Worm (Caenorhabditis elegans): ENCODE results near the gene C09G1.4.
A peak's percentile ranks its signal among the peaks of the same experiment; 100 is the strongest.

Gene C09G1.4

ce11 chrX:15988577-15988976 is 17.9 kb downstream of the C09G1.4 start:
- TF ChIP-seq ceh-16 (tag; optimal IDR thresholded peaks at IDR 0.05) (no peak), nhr-23 (tag; optimal IDR thresholded peaks at IDR 0.05) (no peak), egl-5 (tag; optimal IDR thresholded peaks at IDR 0.05) (no peak), unc-39 (tag; optimal IDR thresholded peaks at IDR 0.05) (no peak)

DNA sequence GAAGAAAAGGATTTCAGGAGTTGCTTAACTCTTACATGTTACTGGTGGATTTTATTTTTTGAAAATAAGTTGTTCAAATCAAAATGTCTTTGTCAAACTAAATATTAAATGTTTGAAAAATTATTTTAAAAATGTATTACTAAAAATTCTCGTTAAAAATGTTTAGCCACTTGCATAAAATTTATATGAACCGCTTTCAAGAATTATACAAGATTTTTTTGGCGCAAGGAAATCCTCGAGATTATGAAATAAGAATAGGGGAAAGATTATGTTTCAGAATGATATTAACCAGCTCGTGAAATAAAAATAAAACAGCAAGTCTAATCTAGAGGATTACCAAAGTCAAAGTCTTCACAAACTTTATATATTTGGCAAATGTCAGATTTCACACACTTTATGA is 23.1 kb downstream of the C09G1.4 start:
- TF ChIP-seq tbx-2 (tag; optimal IDR thresholded peaks at IDR 0.05) (peak; percentile 64), egl-5 (tag; optimal IDR thresholded peaks at IDR 0.05) (no peak), elt-1 (tag; optimal IDR thresholded peaks at IDR 0.05) (no peak), sea-2 (GFP tag; optimal IDR thresholded peaks at IDR 0.05) (no peak), hmg-11 (tag; optimal IDR thresholded peaks at IDR 0.05) (peak; percentile 10), nhr-23 (tag; optimal IDR thresholded peaks at IDR 0.05) (peak; percentile 49), nhr-67 (tag; optimal IDR thresholded peaks at IDR 0.05) (no peak), ztf-11 (tag; optimal IDR thresholded peaks at IDR 0.05) (no peak), snpc-4 (tag; optimal IDR thresholded peaks at IDR 0.05) (no peak), mdl-1 (tag; optimal IDR thresholded peaks at IDR 0.05) (no peak), ama-1 (optimal IDR thresholded peaks at IDR 0.05) (no peak), nhr-28 (tag; optimal IDR thresholded peaks at IDR 0.05) (no peak), nfya-1 (tag; optimal IDR thresholded peaks at IDR 0.05; ENCODE audit: insufficient read depth) (no peak), lin-39 (tag; optimal IDR thresholded peaks at IDR 0.05) (no peak), nhr-43 (tag; optimal IDR thresholded peaks at IDR 0.05; ENCODE audit: poor library complexity, severe bottlenecking) (peak; percentile 76), pha-4 (tag; optimal IDR thresholded peaks at IDR 0.05) (peak; percentile 63), ceh-16 (tag; optimal IDR thresholded peaks at IDR 0.05) (no peak), skn-1 (tag; optimal IDR thresholded peaks at IDR 0.05) (peak; percentile 27), nhr-11 (tag; optimal IDR thresholded peaks at IDR 0.05) (no peak), ceh-82 (tag; optimal IDR thresholded peaks at IDR 0.05) (no peak), egl-27 (tag; optimal IDR thresholded peaks at IDR 0.05) (no peak), nhr-76 (tag; optimal IDR thresholded peaks at IDR 0.05) (no peak), nhr-77 (tag; optimal IDR thresholded peaks at IDR 0.05) (peak; percentile 82), fkh-2 (tag; optimal IDR thresholded peaks at IDR 0.05) (no peak), aly-2 (tag; optimal IDR thresholded peaks at IDR 0.05) (no peak), nhr-25 (tag; optimal IDR thresholded peaks at IDR 0.05) (no peak), ceh-9 (tag; optimal IDR thresholded peaks at IDR 0.05) (no peak), jun-1 (tag; optimal IDR thresholded peaks at IDR 0.05) (peak; percentile 76), fos-1 (tag; optimal IDR thresholded peaks at IDR 0.05) (no peak), ceh-28 (tag; optimal IDR thresholded peaks at IDR 0.05) (peak; percentile 79), fkh-10 (GFP tag; optimal IDR thresholded peaks at IDR 0.05) (peak; percentile 2), nhr-237 (tag; optimal IDR thresholded peaks at IDR 0.05) (no peak), R02D3.7 (tag; optimal IDR thresholded peaks at IDR 0.05) (peak; percentile 26)

- no peak for TF ChIP-seq ama-1 (optimal IDR thresholded peaks at IDR 0.05)
- TF ChIP-seq ceh-16 (tag; optimal IDR thresholded peaks at IDR 0.05): no peak
- no peak for TF ChIP-seq ceh-82 (tag; optimal IDR thresholded peaks at IDR 0.05)
- TF ChIP-seq nhr-25 (tag; optimal IDR thresholded peaks at IDR 0.05): no peak
- TF ChIP-seq tbx-2 (tag; optimal IDR thresholded peaks at IDR 0.05): no peak
- no peak for TF ChIP-seq R02D3.7 (tag; optimal IDR thresholded peaks at IDR 0.05)
- TF ChIP-seq elt-2 (tag; optimal IDR thresholded peaks at IDR 0.05): no peak
- no peak for TF ChIP-seq unc-62 (GFP tag; optimal IDR thresholded peaks at IDR 0.05)
- TF ChIP-seq ceh-9 (tag; optimal IDR thresholded peaks at IDR 0.05): no peak
- no peak for TF ChIP-seq elt-3 (tag; optimal IDR thresholded peaks at IDR 0.05)
- no peak for TF ChIP-seq nhr-43 (tag; optimal IDR thresholded peaks at IDR 0.05; ENCODE audit: poor library complexity, severe bottlenecking)
- no peak for TF ChIP-seq lsy-12 (tag; optimal IDR thresholded peaks at IDR 0.05)
- no peak for TF ChIP-seq hmg-11 (tag; optimal IDR thresholded peaks at IDR 0.05)
- TF ChIP-seq nhr-237 (tag; optimal IDR thresholded peaks at IDR 0.05): no peak
- no peak for TF ChIP-seq nhr-67 (tag; optimal IDR thresholded peaks at IDR 0.05)
- TF ChIP-seq fkh-2 (tag; optimal IDR thresholded peaks at IDR 0.05): no peak
- TF ChIP-seq pqm-1 (tag; optimal IDR thresholded peaks at IDR 0.05): no peak
- no peak for TF ChIP-seq mdl-1 (tag; optimal IDR thresholded peaks at IDR 0.05)
- no peak for TF ChIP-seq ZK546.5 (tag; optimal IDR thresholded peaks at IDR 0.05)
Measured at ce11 chrX:15982630-15983029, 23.8 kb downstream of the C09G1.4 start, which contains the start of gene C09G1.2. C09G1.2 (minus strand) TSS chrX:15982730.

Data from whole organism, L3 larva.